Fruit fly (Drosophila melanogaster) whole organism, adult: ENCODE data around the gene Ntl.

Experiments used
- CG11617 ChIP-seq: fragments of 200-800 bp; sonication (Bioruptor generic); optimal IDR thresholded peaks from 2 replicates; lab custom pipeline; 2017; ENCODE audit warnings: mild to moderate bottlenecking, missing biosample characterization, missing genetic modification reagents, missing genetic modification characterization
- CG1620 ChIP-seq: fragments of 200-800 bp; sonication (Bioruptor generic); optimal IDR thresholded peaks from 2 replicates; lab custom pipeline; 2016; ENCODE audit warnings: missing biosample characterization, missing genetic modification characterization
- CG33017 ChIP-seq: fragments of 200-800 bp; sonication (Bioruptor generic); optimal IDR thresholded peaks from 2 replicates; lab custom pipeline; 2018; ENCODE audit warnings: missing biosample characterization, mild to moderate bottlenecking, missing genetic modification characterization, moderate library complexity
- CG7045 ChIP-seq: fragments of 200-800 bp; sonication (Bioruptor generic); optimal IDR thresholded peaks from 2 replicates; lab custom pipeline; 2017; ENCODE audit warnings: missing biosample characterization, mild to moderate bottlenecking, missing genetic modification characterization
- Clk ChIP-seq: fragments of 200-800 bp; sonication (Bioruptor generic); optimal IDR thresholded peaks from 2 replicates; lab custom pipeline; 2017; ENCODE audit warnings: missing biosample characterization, missing genetic modification characterization
- bab1 ChIP-seq: fragments of 200-800 bp; sonication (Bioruptor generic); optimal IDR thresholded peaks from 3 replicates; lab custom pipeline; 2019; ENCODE audit warnings: missing biosample characterization, mild to moderate bottlenecking, missing genetic modification characterization, moderate library complexity
- cic ChIP-seq: fragments of 200-800 bp; sonication (Bioruptor generic); optimal IDR thresholded peaks from 2 replicates; lab custom pipeline; 2017; ENCODE audit warnings: missing biosample characterization, mild to moderate bottlenecking, missing genetic modification characterization, moderate library complexity
- cnc ChIP-seq, 2 experiments: fragments of >200 bp; optimal IDR thresholded peaks; 2 replicates each; lab custom pipeline; 2017
- kay ChIP-seq: fragments of 200-800 bp; sonication (Bioruptor generic); peaks from one replicate; lab custom pipeline; 2016; ENCODE audit warnings: missing biosample characterization, missing genetic modification characterization, borderline replicate concordance
- ovo ChIP-seq: fragments of 200-800 bp; sonication (Bioruptor generic); optimal IDR thresholded peaks from 2 replicates; lab custom pipeline; 2016; ENCODE audit warnings: missing biosample characterization, missing genetic modification characterization
- tj ChIP-seq: fragments of 200-800 bp; sonication (Bioruptor generic); optimal IDR thresholded peaks from 3 replicates; lab custom pipeline; 2017; ENCODE audit warnings: missing biosample characterization, mild to moderate bottlenecking, missing genetic modification characterization, moderate library complexity

dm6 chr2L:7756835-7757234 lies 46.2 kb downstream of the Ntl start:
- TF ChIP-seq Clk (GFP tag; lab: Kevin White, UChicago) (no peak), ovo (no peak), cnc (optimal IDR thresholded peaks at IDR 0.05; lab: Kevin White, UChicago) (no peak), CG11617 (GFP tag; lab: Kevin White, UChicago) (no peak), cic (GFP tag; lab: Kevin White, UChicago) (no peak), CG33017 (tag; lab: Kevin White, UChicago) (no peak), CG1620 (no peak), kay (GFP tag; lab: Kevin White, UChicago) (no peak), CG7045 (GFP tag; lab: Kevin White, UChicago) (no peak), bab1 (GFP tag; lab: Kevin White, UChicago) (no peak), tj (GFP tag; lab: Kevin White, UChicago) (no peak)
